Worm (Caenorhabditis elegans): ENCODE data around the gene M04C3.2.

DNA sequence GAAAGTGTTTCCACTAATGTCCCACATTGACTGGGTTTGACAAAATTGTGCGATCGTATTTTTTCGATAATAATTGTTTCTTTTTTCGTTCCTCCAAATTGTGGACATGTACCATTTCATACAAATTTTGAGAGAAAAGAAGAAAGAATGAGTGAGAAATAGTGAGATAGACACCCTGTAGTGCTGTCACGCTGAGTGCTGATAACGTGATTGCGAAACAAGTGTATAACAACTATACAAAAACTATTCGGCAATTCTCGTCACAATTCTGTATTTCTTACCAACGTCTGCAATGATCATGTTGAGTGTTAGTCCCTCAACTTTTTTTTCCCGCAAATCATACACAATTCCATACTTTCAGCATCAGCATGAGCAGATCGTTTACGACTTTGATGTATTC is 12.4 kb downstream of the M04C3.2 start, which contains the start of gene C25F9.14:
- TF ChIP-seq ztf-11 (tag; optimal IDR thresholded peaks at IDR 0.05): no peak
- no peak for TF ChIP-seq nhr-11 (tag; optimal IDR thresholded peaks at IDR 0.05)
- TF ChIP-seq unc-55 (GFP tag; optimal IDR thresholded peaks at IDR 0.05): no peak
- TF ChIP-seq C34F6.9 (tag; optimal IDR thresholded peaks at IDR 0.05): no peak
- no peak for TF ChIP-seq lin-39 (tag; optimal IDR thresholded peaks at IDR 0.05)
- TF ChIP-seq elt-3 (tag; optimal IDR thresholded peaks at IDR 0.05): no peak
- TF ChIP-seq nhr-12 (tag; optimal IDR thresholded peaks at IDR 0.05): no peak
- TF ChIP-seq nhr-77 (tag; optimal IDR thresholded peaks at IDR 0.05): no peak
- TF ChIP-seq zag-1 (tag; optimal IDR thresholded peaks at IDR 0.05): no peak
- TF ChIP-seq nhr-237 (tag; optimal IDR thresholded peaks at IDR 0.05): no peak
- no peak for TF ChIP-seq dmd-4 (tag; optimal IDR thresholded peaks at IDR 0.05)
- TF ChIP-seq aly-2 (tag; optimal IDR thresholded peaks at IDR 0.05): no peak
- TF ChIP-seq ama-1 (optimal IDR thresholded peaks at IDR 0.05): no peak

Data from whole organism, L2 larva.